Worm (Caenorhabditis elegans): ENCODE results near the gene hlh-6.

The hlh-6 gene

DNA sequence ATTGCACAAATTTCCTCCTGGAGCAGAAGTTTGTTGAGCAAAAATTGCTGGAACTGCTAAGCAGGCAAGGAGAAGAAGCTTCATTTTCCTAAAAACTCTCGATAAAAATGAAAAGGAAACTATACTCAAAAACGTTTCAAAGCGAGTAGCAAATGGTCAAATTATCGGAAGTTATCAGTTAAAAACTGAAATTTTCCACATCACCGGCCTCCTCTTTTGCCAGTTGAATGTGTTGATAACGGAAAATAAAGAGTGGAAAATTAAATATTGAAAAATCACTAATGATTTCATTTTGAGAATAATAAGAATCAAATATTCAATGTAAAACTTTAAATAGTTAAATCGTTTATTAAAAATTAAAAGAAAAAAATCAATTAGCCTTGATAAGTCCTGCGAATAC lies 44.3 kb upstream of the hlh-6 start, which contains the start of gene ZK1320.2:
Gene ZK1320.2 (minus strand): TSS at position 88 of the 400 bp plus-strand sequence.
- TF ChIP-seq elt-2 (tag; optimal IDR thresholded peaks at IDR 0.05) (peak; percentile 26), ceh-8 (GFP tag; optimal IDR thresholded peaks at IDR 0.05) (no peak)

DNA sequence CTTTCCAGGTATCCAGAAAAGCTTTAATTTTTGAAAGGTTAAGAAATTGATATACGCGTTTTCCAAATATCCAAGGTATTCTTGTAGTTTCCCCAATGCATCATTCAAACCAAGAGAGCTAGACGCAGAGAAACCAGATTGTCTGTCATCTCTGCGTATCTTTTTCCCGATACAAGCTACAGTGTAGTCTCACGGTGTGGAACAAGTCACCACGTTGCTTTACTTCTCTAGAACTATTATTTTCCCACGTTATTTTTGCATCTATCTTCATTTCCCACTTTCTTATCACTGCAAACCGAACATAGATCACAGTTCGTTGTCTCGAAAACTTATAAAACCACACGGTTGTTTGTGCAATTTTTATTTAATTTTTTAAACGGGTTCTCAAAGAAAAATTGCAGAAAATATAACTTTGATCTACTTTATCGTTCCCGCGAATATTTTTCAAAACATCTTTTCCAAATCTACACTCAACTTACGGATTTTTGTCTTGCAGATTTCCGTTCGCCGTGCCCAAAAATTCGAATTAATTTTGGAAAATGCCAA lies 41.7 kb upstream of the hlh-6 start, which contains the start of gene gstk-1:
Gene gstk-1 (plus strand): TSS at position 496 of the 546 bp plus-strand sequence.
- TF ChIP-seq lsy-2 (tag; optimal IDR thresholded peaks at IDR 0.05) = peak in 1 of 2 experiments; percentile 2
- TF ChIP-seq nhr-47 (tag; optimal IDR thresholded peaks at IDR 0.05) = peak; percentile 39
- no peak for TF ChIP-seq lin-13 (GFP tag; optimal IDR thresholded peaks at IDR 0.05)
- peak; percentile 31; the same call in 1 of the 2 replicates for TF ChIP-seq grh-1 (GFP tag; IDR thresholded peaks at IDR 0.05)
- TF ChIP-seq unc-98 (GFP tag; IDR thresholded peaks at IDR 0.05) = no peak
- peak; percentile 78 for TF ChIP-seq nhr-85 (tag)
- TF ChIP-seq blmp-1 (tag; optimal IDR thresholded peaks at IDR 0.05) = peak; percentile 31
- peak in 1 of 2 experiments; percentile 13 for TF ChIP-seq efl-1 (optimal IDR thresholded peaks at IDR 0.05)
- no peak for TF ChIP-seq efl-1 (GFP tag; optimal IDR thresholded peaks at IDR 0.05 in 1 of 2)
- peak; percentile 68 for TF ChIP-seq elt-2 (tag; optimal IDR thresholded peaks at IDR 0.05)
- TF ChIP-seq C34B4.2 (tag; optimal IDR thresholded peaks at IDR 0.05) = no peak
- peak; percentile 94 for TF ChIP-seq nhr-20 (tag; optimal IDR thresholded peaks at IDR 0.05)
- peak in 2 of 6 experiments; percentile 44 to 67 for TF ChIP-seq elt-3 (tag; optimal IDR thresholded peaks at IDR 0.05)
- TF ChIP-seq nhr-71 (tag; optimal IDR thresholded peaks at IDR 0.05) = peak; percentile 57
- peak; percentile 13 for TF ChIP-seq snu-23 (GFP tag; optimal IDR thresholded peaks at IDR 0.05)
- peak in 1 of 2 experiments; percentile 67 for TF ChIP-seq mdl-1 (tag; optimal IDR thresholded peaks at IDR 0.05)
- TF ChIP-seq tbx-2 (tag; optimal IDR thresholded peaks at IDR 0.05) = peak; percentile 9
- peak; percentile 10 for TF ChIP-seq lin-14 (GFP tag; optimal IDR thresholded peaks at IDR 0.05)
- TF ChIP-seq lin-35 (GFP tag; optimal IDR thresholded peaks at IDR 0.05) = peak in 1 of 2 experiments; percentile 70
- TF ChIP-seq tlp-1 (tag; optimal IDR thresholded peaks at IDR 0.05) = no peak
- no peak for TF ChIP-seq sup-37 (GFP tag; optimal IDR thresholded peaks at IDR 0.05)
- peak; percentile 23 for TF ChIP-seq rnt-1 (tag; optimal IDR thresholded peaks at IDR 0.05)
- no peak for TF ChIP-seq ceh-90 (tag; optimal IDR thresholded peaks at IDR 0.05)
- peak; percentile 61 for TF ChIP-seq nhr-90 (tag; optimal IDR thresholded peaks at IDR 0.05; ENCODE audit: poor library complexity)
- TF ChIP-seq efl-3 (GFP tag; optimal IDR thresholded peaks at IDR 0.05) = no peak
- 0 out of 2 replicates have a peak, but pooled peaks have one; percentile 13 for TF ChIP-seq nhr-19 (GFP tag; conservative IDR thresholded peaks at IDR 0.05)
- peak; percentile 13 for TF ChIP-seq nhr-11 (tag; optimal IDR thresholded peaks at IDR 0.05)
- peak; percentile 11 for TF ChIP-seq C16A3.4 (tag; optimal IDR thresholded peaks at IDR 0.05)

DNA sequence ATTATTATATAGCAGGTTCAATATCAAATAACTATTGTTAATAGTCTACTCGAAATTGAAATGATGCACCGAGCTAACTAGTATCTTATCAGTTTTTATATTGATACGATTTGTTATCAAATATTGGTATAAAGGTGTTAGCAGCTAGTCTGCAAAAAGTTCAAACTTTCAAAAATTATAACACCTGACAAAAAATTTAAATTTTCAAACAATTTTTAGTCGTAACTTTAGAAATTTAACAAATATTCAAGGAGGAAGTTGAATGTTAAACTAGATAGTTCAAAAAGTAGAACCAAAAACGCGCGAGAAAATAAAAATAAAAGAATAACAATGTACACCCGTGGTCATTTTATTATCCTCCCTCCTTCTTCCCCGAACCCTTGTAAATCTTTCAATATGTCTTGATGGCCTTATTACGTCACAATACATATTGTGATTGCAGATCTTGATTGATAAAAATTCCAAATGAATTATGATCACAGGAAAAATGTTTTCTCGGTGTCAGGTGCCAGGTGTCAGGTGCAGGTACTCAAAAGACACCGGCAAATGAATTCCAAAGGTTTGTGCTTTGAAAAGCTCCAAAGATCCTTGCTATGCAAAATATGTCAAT lies 41.0 kb upstream of the hlh-6 start, which contains the start of gene ZK1307.1:
Gene ZK1307.1 (minus strand): TSS at position 51 of the 610 bp plus-strand sequence.
- TF ChIP-seq jun-1 (tag; optimal IDR thresholded peaks at IDR 0.05) (no peak), mef-2 (tag; optimal IDR thresholded peaks at IDR 0.05) (no peak), aly-2 (tag; optimal IDR thresholded peaks at IDR 0.05) (no peak), elt-2 (tag; optimal IDR thresholded peaks at IDR 0.05) (peak; percentile 32), lir-3 (tag; optimal IDR thresholded peaks at IDR 0.05; ENCODE audit: poor library complexity) (no peak), rnt-1 (tag; optimal IDR thresholded peaks at IDR 0.05) (no peak), blmp-1 (tag; optimal IDR thresholded peaks at IDR 0.05) (peak; percentile 23), zip-4 (GFP tag; optimal IDR thresholded peaks at IDR 0.05) (no peak), fkh-10 (GFP tag; optimal IDR thresholded peaks at IDR 0.05) (no peak), nhr-12 (tag; optimal IDR thresholded peaks at IDR 0.05) (no peak), hpl-2 (GFP tag; optimal IDR thresholded peaks at IDR 0.05) (no peak), aha-1 (tag; optimal IDR thresholded peaks at IDR 0.05) (no peak), C04F5.9 (tag; optimal IDR thresholded peaks at IDR 0.05) (no peak), nhr-90 (tag; optimal IDR thresholded peaks at IDR 0.05; ENCODE audit: poor library complexity) (no peak), mab-9 (GFP tag; IDR thresholded peaks at IDR 0.05) (no peak)

Measured in whole organism, L1 larva.